Worm (Caenorhabditis elegans) whole organism, L2 larva: ENCODE data around the gene F21G4.5.

Experiments
- F13H6.1 ChIP-seq: sonication (generic microtip); optimal IDR thresholded peaks from 2 replicates; lab custom pipeline; 2016; ENCODE audit warnings: missing genetic modification characterization, missing compliant biosample characterization
- ceh-82 ChIP-seq: fragments of 150-350 bp; optimal IDR thresholded peaks from 2 replicates; lab custom pipeline; 2014; ENCODE audit warnings: missing biosample characterization, missing genetic modification characterization
- crh-2 ChIP-seq: sonication (generic microtip); optimal IDR thresholded peaks from 2 replicates; lab custom pipeline; 2017; ENCODE audit warnings: missing biosample characterization, missing genetic modification characterization
- fos-1 ChIP-seq: fragments of 150-350 bp; optimal IDR thresholded peaks from 2 replicates; lab custom pipeline; 2014; ENCODE audit warnings: missing biosample characterization, missing genetic modification characterization
- gmeb-1 ChIP-seq: fragments of 150-350 bp; optimal IDR thresholded peaks from 2 replicates; lab custom pipeline; 2014; ENCODE audit warnings: missing biosample characterization, missing genetic modification characterization
- lsy-2 ChIP-seq, 2 experiments: fragments of 150-350 bp in 1 of 2; sonication (generic microtip) in 1 of 2; optimal IDR thresholded peaks; 2 replicates each; lab custom pipeline; 2014 to 2017; ENCODE audit warnings: missing biosample characterization in 2 of 2, missing genetic modification characterization in 2 of 2
- mdl-1 ChIP-seq, 2 experiments: fragments of 150-350 bp in 1 of 2; sonication (generic microtip) in 1 of 2; optimal IDR thresholded peaks; 2 replicates each; lab custom pipeline; 2017; ENCODE audit warnings: missing biosample characterization in 2 of 2, missing genetic modification characterization in 2 of 2
- nhr-23 ChIP-seq: fragments of 150-350 bp; optimal IDR thresholded peaks from 2 replicates; lab custom pipeline; 2014; ENCODE audit warnings: missing biosample characterization, missing genetic modification reagents, missing genetic modification characterization
- unc-62 ChIP-seq: fragments of 150-350 bp; optimal IDR thresholded peaks from 2 replicates; lab custom pipeline; 2014; ENCODE audit warnings: missing biosample characterization, missing genetic modification reagents, missing genetic modification characterization
- ztf-4 ChIP-seq: fragments of 150-350 bp; optimal IDR thresholded peaks from 2 replicates; lab custom pipeline; 2014; ENCODE audit warnings: missing biosample characterization, missing genetic modification characterization

- TF ChIP-seq unc-62 (GFP tag; lab: Kevin White, UChicago) (no peak), ceh-82 (no peak), nhr-23 (tag; lab: Kevin White, UChicago) (no peak), crh-2 (tag; lab: Kevin White, UChicago) (peak; percentile 33), F13H6.1 (tag; lab: Kevin White, UChicago) (no peak), fos-1 (tag; lab: Kevin White, UChicago) (peak; percentile 64), mdl-1 (tag; optimal IDR thresholded peaks at IDR 0.05; lab: Kevin White, UChicago) (no peak), ztf-4 (no peak), gmeb-1 (tag; lab: Kevin White, UChicago) (no peak), lsy-2 (tag; optimal IDR thresholded peaks at IDR 0.05; lab: Kevin White, UChicago) (no peak)
Observed at ce11 chrX:9862916-9863624, 42.9 kb upstream of the F21G4.5 start, which contains the start of the genes gst-36 and R07B1.5.
